Fruit fly (Drosophila melanogaster): Measurements from ENCODE around the gene Oseg5.

dm6 chr2L:20792521-20792920 is 43.1 kb downstream of the Oseg5 start:
- TF ChIP-seq CG8478 (optimal IDR thresholded peaks at IDR 0.05) (no peak), CTCF (optimal IDR thresholded peaks at IDR 0.05) (no peak)

Data from S2 (cell line).